Worm (Caenorhabditis elegans) whole organism, late embryonic: ENCODE data around the gene C05D2.8.

ENCODE experiments used
- F13H6.1 ChIP-seq: sonication (generic microtip); optimal IDR thresholded peaks from 2 replicates; lab custom pipeline; 2016; ENCODE audit warnings: missing genetic modification characterization, missing compliant biosample characterization
- K09A11.1 ChIP-seq: sonication (generic microtip); optimal IDR thresholded peaks from 2 replicates; lab custom pipeline; 2017; ENCODE audit warnings: antibody characterized with exemption, mild to moderate bottlenecking, missing genetic modification characterization, missing compliant biosample characterization; ENCODE audit not compliant: insufficient read depth
- T23F11.4 ChIP-seq: fragments of 200-800 bp; sonication (Bioruptor generic); optimal IDR thresholded peaks from 2 replicates; lab custom pipeline; 2018; ENCODE audit warnings: mild to moderate bottlenecking, missing genetic modification characterization, missing compliant biosample characterization
- ahr-1 ChIP-seq: sonication (generic microtip); optimal IDR thresholded peaks from 2 replicates; lab custom pipeline; 2016; ENCODE audit warnings: missing genetic modification characterization, missing compliant biosample characterization
- ceh-14 ChIP-seq: sonication (generic microtip); optimal IDR thresholded peaks from 2 replicates; lab custom pipeline; 2016; ENCODE audit warnings: missing genotype, missing genetic modification characterization, missing compliant biosample characterization
- ceh-19 ChIP-seq: fragments of 200-800 bp; sonication (Bioruptor generic); optimal IDR thresholded peaks from 2 replicates; lab custom pipeline; 2018; ENCODE audit warnings: mild to moderate bottlenecking, missing genetic modification characterization, missing compliant biosample characterization
- ceh-2 ChIP-seq: sonication (generic microtip); optimal IDR thresholded peaks from 2 replicates; lab custom pipeline; 2016; ENCODE audit warnings: missing genotype, missing genetic modification characterization, missing compliant biosample characterization
- ceh-30 ChIP-seq: fragments of 150-350 bp; optimal IDR thresholded peaks from 2 replicates; lab custom pipeline; 2014; ENCODE audit warnings: missing biosample characterization, missing genetic modification characterization
- ceh-31 ChIP-seq: sonication (generic microtip); optimal IDR thresholded peaks from 2 replicates; lab custom pipeline; 2016; ENCODE audit warnings: missing genetic modification characterization, missing compliant biosample characterization
- ceh-34 ChIP-seq: sonication (generic microtip); optimal IDR thresholded peaks from 2 replicates; lab custom pipeline; 2016; ENCODE audit warnings: mild to moderate bottlenecking, missing genetic modification characterization, missing compliant biosample characterization
- ceh-9 ChIP-seq: sonication (generic microtip); optimal IDR thresholded peaks from 2 replicates; lab custom pipeline; 2016; ENCODE audit warnings: mild to moderate bottlenecking, missing genetic modification characterization, inconsistent platforms, missing compliant biosample characterization
- dve-1 ChIP-seq: sonication (generic microtip); optimal IDR thresholded peaks from 2 replicates; lab custom pipeline; 2017; ENCODE audit warnings: antibody characterized with exemption, mild to moderate bottlenecking, missing genetic modification characterization, missing compliant biosample characterization
- elt-2 ChIP-seq: sonication (generic microtip); optimal IDR thresholded peaks from 2 replicates; lab custom pipeline; 2016; ENCODE audit warnings: missing genetic modification reagents, missing genetic modification characterization, missing compliant biosample characterization
- elt-4 ChIP-seq: sonication (generic microtip); optimal IDR thresholded peaks from 2 replicates; lab custom pipeline; 2016; ENCODE audit warnings: missing genetic modification characterization, missing compliant biosample characterization
- fkh-6 ChIP-seq: sonication (generic microtip); optimal IDR thresholded peaks from 2 replicates; lab custom pipeline; 2016; ENCODE audit warnings: missing genetic modification characterization, missing compliant biosample characterization
- hlh-15 ChIP-seq: sonication (generic microtip); optimal IDR thresholded peaks from 2 replicates; lab custom pipeline; 2016; ENCODE audit warnings: missing genetic modification characterization, missing compliant biosample characterization
- hlh-30 ChIP-seq: sonication (generic microtip); optimal IDR thresholded peaks from 2 replicates; lab custom pipeline; 2017; ENCODE audit warnings: antibody characterized with exemption, missing genetic modification characterization, missing compliant biosample characterization; ENCODE audit not compliant: insufficient read depth
- hlh-8 ChIP-seq: sonication (generic microtip); optimal IDR thresholded peaks from 2 replicates; lab custom pipeline; 2016; ENCODE audit warnings: missing genotype, missing genetic modification characterization, missing compliant biosample characterization
- lim-6 ChIP-seq: sonication (generic microtip); optimal IDR thresholded peaks from 2 replicates; lab custom pipeline; 2016; ENCODE audit warnings: missing genetic modification characterization, missing compliant biosample characterization
- lin-11 ChIP-seq: fragments of 200-800 bp; sonication (Bioruptor generic); optimal IDR thresholded peaks from 2 replicates; lab custom pipeline; 2018; ENCODE audit warnings: mild to moderate bottlenecking, missing genetic modification characterization, missing compliant biosample characterization
- madf-2 ChIP-seq: sonication (generic microtip); optimal IDR thresholded peaks from 2 replicates; lab custom pipeline; 2017; ENCODE audit warnings: missing genetic modification characterization, missing compliant biosample characterization
- nfya-1 ChIP-seq: sonication (generic microtip); optimal IDR thresholded peaks from 2 replicates; lab custom pipeline; 2017; ENCODE audit warnings: missing genetic modification characterization, mild to moderate bottlenecking, missing compliant biosample characterization, antibody characterized with exemption, moderate library complexity
- nhr-232 ChIP-seq: sonication (generic microtip); optimal IDR thresholded peaks from 2 replicates; lab custom pipeline; 2016; ENCODE audit warnings: missing genetic modification characterization, missing compliant biosample characterization
- npax-4 ChIP-seq: sonication (generic microtip); optimal IDR thresholded peaks from 2 replicates; lab custom pipeline; 2016; ENCODE audit warnings: missing genetic modification characterization, missing compliant biosample characterization
- pag-3 ChIP-seq: sonication (generic microtip); optimal IDR thresholded peaks from 2 replicates; lab custom pipeline; 2016; ENCODE audit warnings: missing compliant biosample characterization, missing genetic modification characterization, borderline replicate concordance
- pax-1 ChIP-seq: fragments of 150-350 bp; optimal IDR thresholded peaks from 2 replicates; lab custom pipeline; 2014; ENCODE audit warnings: missing biosample characterization, missing genetic modification characterization
- pha-2 ChIP-seq: sonication (generic microtip); optimal IDR thresholded peaks from 2 replicates; lab custom pipeline; 2017; ENCODE audit warnings: mild to moderate bottlenecking, missing genetic modification characterization, missing compliant biosample characterization
- pqm-1 ChIP-seq: sonication (generic microtip); optimal IDR thresholded peaks from 2 replicates; lab custom pipeline; 2016; ENCODE audit warnings: missing genetic modification characterization, missing compliant biosample characterization
- pros-1 ChIP-seq: fragments of 150-350 bp; optimal IDR thresholded peaks from 2 replicates; lab custom pipeline; 2014; ENCODE audit warnings: missing biosample characterization, missing genetic modification reagents, missing genetic modification characterization
- sox-4 ChIP-seq: sonication (generic microtip); optimal IDR thresholded peaks from 2 replicates; lab custom pipeline; 2017; ENCODE audit warnings: mild to moderate bottlenecking, missing genetic modification characterization, inconsistent platforms, missing compliant biosample characterization
- syd-9 ChIP-seq: sonication (generic microtip); optimal IDR thresholded peaks from 2 replicates; lab custom pipeline; 2016; ENCODE audit warnings: mild to moderate bottlenecking, missing genetic modification characterization, moderate library complexity, missing compliant biosample characterization
- tbx-7 ChIP-seq: sonication (generic microtip); optimal IDR thresholded peaks from 2 replicates; lab custom pipeline; 2016; ENCODE audit warnings: missing genotype, missing genetic modification characterization, missing compliant biosample characterization
- ttx-3 ChIP-seq: sonication (generic microtip); optimal IDR thresholded peaks from 2 replicates; lab custom pipeline; 2016; ENCODE audit warnings: missing genetic modification reagents, missing genetic modification characterization, missing compliant biosample characterization
- unc-3 ChIP-seq, 2 experiments: fragments of 200-800 bp in 1 of 2; sonication (Bioruptor generic) in 1 of 2; sonication (generic microtip) in 1 of 2; conservative IDR thresholded peaks in 1 of 2; optimal IDR thresholded peaks in 1 of 2; 2 replicates each; pipeline versions ENCODE4 v1.3.6 to Lab custom; 2016 to 2022; ENCODE audit warnings: missing compliant biosample characterization in 2 of 2, missing genetic modification characterization in 2 of 2, missing genetic modification reagents in 1 of 2
- unc-86 ChIP-seq: sonication (generic microtip); optimal IDR thresholded peaks from 2 replicates; lab custom pipeline; 2016; ENCODE audit warnings: missing genetic modification characterization, missing compliant biosample characterization
- zip-5 ChIP-seq: sonication (generic microtip); optimal IDR thresholded peaks from 2 replicates; lab custom pipeline; 2016; ENCODE audit warnings: missing genetic modification characterization, missing compliant biosample characterization

C05D2.8 gene

DNA sequence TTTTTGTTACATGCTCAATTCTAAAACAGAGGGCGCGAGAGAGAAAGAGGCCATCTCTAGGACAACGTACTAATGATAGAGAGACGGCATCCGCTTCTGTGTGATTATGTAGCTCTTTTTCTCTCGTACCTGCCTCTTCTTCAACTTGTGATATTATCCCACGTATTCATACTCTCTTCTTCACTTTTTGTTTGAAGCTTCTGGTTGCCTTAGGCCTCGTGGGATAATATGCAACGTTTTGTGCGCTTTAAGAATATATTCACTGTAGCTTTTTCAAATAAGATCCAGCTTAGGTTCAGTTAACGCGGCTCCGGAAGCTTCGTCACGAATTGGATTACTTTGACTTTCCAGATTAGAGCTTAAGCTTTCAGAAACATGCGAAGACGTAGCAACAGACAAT lies 27.4 kb downstream of the C05D2.8 start, which contains the start of the genes F56D2.8 and uev-2:
TSS of gene F56D2.8 (minus strand) at position 101 of the 400 bp plus-strand sequence.
TSS of gene uev-2 (plus strand) at position 360 of the 400 bp plus-strand sequence.
- no peak for TF ChIP-seq pag-3 (tag; lab: Kevin White, UChicago)
- no peak for TF ChIP-seq lin-11 (tag; lab: Kevin White, UChicago)
- no peak for TF ChIP-seq npax-4 (tag; lab: Kevin White, UChicago)
- no peak for TF ChIP-seq hlh-30
- TF ChIP-seq elt-4 (tag; lab: Kevin White, UChicago), result no peak
- no peak for TF ChIP-seq tbx-7 (tag; lab: Kevin White, UChicago)
- no peak for TF ChIP-seq pha-2 (tag; lab: Kevin White, UChicago)
- no peak for TF ChIP-seq hlh-8
- TF ChIP-seq ttx-3 (tag; lab: Kevin White, UChicago), result no peak
- TF ChIP-seq ceh-14 (tag; lab: Kevin White, UChicago), result no peak
- no peak for TF ChIP-seq F13H6.1 (tag; lab: Kevin White, UChicago)
- no peak for TF ChIP-seq pax-1 (tag; lab: Kevin White, UChicago)
- TF ChIP-seq ceh-30 (tag; lab: Kevin White, UChicago), result no peak
- TF ChIP-seq ceh-2 (tag; lab: Kevin White, UChicago), result no peak
- no peak for TF ChIP-seq ceh-19 (GFP tag; lab: Kevin White, UChicago)
- TF ChIP-seq madf-2 (tag; lab: Kevin White, UChicago), result no peak
- no peak for TF ChIP-seq hlh-15
- no peak for TF ChIP-seq nhr-232 (tag; lab: Kevin White, UChicago)
- TF ChIP-seq syd-9 (tag; lab: Kevin White, UChicago), result no peak
- TF ChIP-seq pros-1, result no peak

ce11 chrIII:5581049-5581448 lies 29.1 kb downstream of the C05D2.8 start, which contains the start of gene F56D2.5:
TSS of gene F56D2.5 (minus strand) at chrIII:5581419.
- no peak for TF ChIP-seq fkh-6 (tag; lab: Kevin White, UChicago)
- no peak for TF ChIP-seq ceh-31 (tag; lab: Kevin White, UChicago)
- TF ChIP-seq pqm-1 (tag; lab: Kevin White, UChicago), result no peak
- no peak for TF ChIP-seq sox-4 (tag; lab: Kevin White, UChicago)
- TF ChIP-seq ahr-1 (tag; lab: Kevin White, UChicago), result no peak
- no peak for TF ChIP-seq zip-5 (tag; lab: Kevin White, UChicago)
- TF ChIP-seq pros-1, result no peak

DNA sequence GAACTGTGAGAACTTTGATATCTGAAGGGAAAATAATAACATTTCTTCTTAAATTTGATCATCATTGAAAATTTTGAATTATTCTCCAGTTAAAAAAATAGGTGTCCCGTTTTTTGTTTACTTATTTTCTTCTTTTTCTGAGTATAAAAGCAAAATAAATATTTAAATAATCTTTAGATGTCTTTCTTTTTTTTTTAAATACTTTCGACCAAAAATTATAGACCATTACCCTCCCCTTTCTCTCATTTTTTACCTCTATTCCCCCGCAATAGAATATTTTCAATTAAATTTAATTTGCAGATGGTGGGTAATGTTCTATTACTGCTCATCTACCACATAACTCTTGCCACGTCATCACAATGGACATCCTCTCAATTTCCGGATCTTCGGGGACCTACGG lies 36.5 kb downstream of the C05D2.8 start, which contains the start of gene molo-1:
TSS of gene molo-1 (plus strand) at position 301 of the 400 bp plus-strand sequence.
- TF ChIP-seq pag-3 (tag; lab: Kevin White, UChicago) (no peak), sox-4 (tag; lab: Kevin White, UChicago) (no peak)

ce11 chrIII:5572806-5573205 lies 37.3 kb downstream of the C05D2.8 start:
- TF ChIP-seq unc-86 (tag; lab: Kevin White, UChicago) (no peak), ahr-1 (tag; lab: Kevin White, UChicago) (no peak), unc-3 (GFP tag; conservative IDR thresholded peaks at IDR 0.05; lab: Robert Waterston, UW) (no peak), unc-3 (tag; optimal IDR thresholded peaks at IDR 0.05; lab: Kevin White, UChicago) (no peak), ceh-34 (tag; lab: Kevin White, UChicago) (no peak), nfya-1 (tag; lab: Kevin White, UChicago) (no peak)

ce11 chrIII:5570814-5571443 lies 39.2 kb downstream of the C05D2.8 start:
- TF ChIP-seq ceh-31 (tag; lab: Kevin White, UChicago) (no peak), lim-6 (tag; lab: Kevin White, UChicago) (no peak), lin-11 (tag; lab: Kevin White, UChicago) (no peak), dve-1 (no peak), K09A11.1 (no peak), ceh-9 (tag; lab: Kevin White, UChicago) (no peak), elt-2 (tag; lab: Kevin White, UChicago) (no peak), T23F11.4 (no peak), syd-9 (tag; lab: Kevin White, UChicago) (no peak), ceh-14 (tag; lab: Kevin White, UChicago) (no peak)
